Fruit fly (Drosophila melanogaster): Measurements from ENCODE around the gene CG5412.
A peak's percentile ranks its signal among the peaks of the same experiment; 100 is the strongest.

CG5412 gene

dm6 chr3R:20556281-20557113, 20.4 kb upstream of the CG5412 start:
- peak; percentile 91 for TF ChIP-seq CG33017 (tag; optimal IDR thresholded peaks at IDR 0.05)
- peak; percentile 84 for TF ChIP-seq CG7045 (GFP tag; optimal IDR thresholded peaks at IDR 0.05)
- TF ChIP-seq CG12768 (GFP tag; optimal IDR thresholded peaks at IDR 0.05): peak; percentile 88
- TF ChIP-seq bab1 (GFP tag; optimal IDR thresholded peaks at IDR 0.05): no peak
- TF ChIP-seq ovo (GFP tag; optimal IDR thresholded peaks at IDR 0.05): peak; percentile 25
- peak; percentile 84 for TF ChIP-seq CG14711 (tag; optimal IDR thresholded peaks at IDR 0.05)
- peak; percentile 70 for TF ChIP-seq Hr96 (GFP tag; optimal IDR thresholded peaks at IDR 0.05)
- peak; percentile 77 for TF ChIP-seq kay (GFP tag; ENCODE audit: borderline replicate concordance)
- peak; percentile 62 for TF ChIP-seq Clk (GFP tag; optimal IDR thresholded peaks at IDR 0.05)
- peak; percentile 90 for TF ChIP-seq cic (GFP tag; optimal IDR thresholded peaks at IDR 0.05)
- no peak for TF ChIP-seq Mnt (GFP tag; optimal IDR thresholded peaks at IDR 0.05)
- TF ChIP-seq CG11617 (GFP tag; optimal IDR thresholded peaks at IDR 0.05): peak; percentile 81
- peak; percentile 62 for TF ChIP-seq pad (GFP tag; optimal IDR thresholded peaks at IDR 0.05)
- peak; percentile 55 for TF ChIP-seq toe (GFP tag; optimal IDR thresholded peaks at IDR 0.05)
- peak; percentile 54 for TF ChIP-seq CG1620 (GFP tag; optimal IDR thresholded peaks at IDR 0.05)
- TF ChIP-seq tj (GFP tag; optimal IDR thresholded peaks at IDR 0.05): peak; percentile 42
- TF ChIP-seq Crg-1 (GFP tag; optimal IDR thresholded peaks at IDR 0.05): peak; percentile 43
- TF ChIP-seq CG7101 (tag; optimal IDR thresholded peaks at IDR 0.05): peak; percentile 86
- peak; percentile 88 for TF ChIP-seq CG5204 (GFP tag; optimal IDR thresholded peaks at IDR 0.05)
- peak in 1 of 2 experiments; percentile 23 for TF ChIP-seq cnc (optimal IDR thresholded peaks at IDR 0.05)

DNA sequence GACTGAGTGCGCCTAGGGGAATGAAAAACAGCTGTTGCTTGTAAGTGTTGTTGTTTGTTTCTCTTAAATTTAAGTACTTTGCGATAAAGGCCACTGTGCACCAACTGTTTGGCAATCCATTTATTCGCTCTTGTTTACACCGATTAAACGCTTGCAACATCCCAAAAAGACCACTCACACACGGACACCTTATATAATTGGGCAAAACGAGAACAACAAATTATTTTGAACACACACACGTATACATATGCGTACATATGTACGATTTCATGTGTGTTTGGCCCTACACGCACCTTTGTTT, 19.8 kb upstream of the CG5412 start:
- TF ChIP-seq CG12768 (GFP tag; optimal IDR thresholded peaks at IDR 0.05): no peak
- TF ChIP-seq Crg-1 (GFP tag; optimal IDR thresholded peaks at IDR 0.05): no peak
- TF ChIP-seq toe (GFP tag; optimal IDR thresholded peaks at IDR 0.05): no peak
- no peak for TF ChIP-seq bab1 (GFP tag; optimal IDR thresholded peaks at IDR 0.05)
- TF ChIP-seq CG7045 (GFP tag; optimal IDR thresholded peaks at IDR 0.05): no peak
- no peak for TF ChIP-seq cic (GFP tag; optimal IDR thresholded peaks at IDR 0.05)
- TF ChIP-seq CG5204 (GFP tag; optimal IDR thresholded peaks at IDR 0.05): no peak

DNA sequence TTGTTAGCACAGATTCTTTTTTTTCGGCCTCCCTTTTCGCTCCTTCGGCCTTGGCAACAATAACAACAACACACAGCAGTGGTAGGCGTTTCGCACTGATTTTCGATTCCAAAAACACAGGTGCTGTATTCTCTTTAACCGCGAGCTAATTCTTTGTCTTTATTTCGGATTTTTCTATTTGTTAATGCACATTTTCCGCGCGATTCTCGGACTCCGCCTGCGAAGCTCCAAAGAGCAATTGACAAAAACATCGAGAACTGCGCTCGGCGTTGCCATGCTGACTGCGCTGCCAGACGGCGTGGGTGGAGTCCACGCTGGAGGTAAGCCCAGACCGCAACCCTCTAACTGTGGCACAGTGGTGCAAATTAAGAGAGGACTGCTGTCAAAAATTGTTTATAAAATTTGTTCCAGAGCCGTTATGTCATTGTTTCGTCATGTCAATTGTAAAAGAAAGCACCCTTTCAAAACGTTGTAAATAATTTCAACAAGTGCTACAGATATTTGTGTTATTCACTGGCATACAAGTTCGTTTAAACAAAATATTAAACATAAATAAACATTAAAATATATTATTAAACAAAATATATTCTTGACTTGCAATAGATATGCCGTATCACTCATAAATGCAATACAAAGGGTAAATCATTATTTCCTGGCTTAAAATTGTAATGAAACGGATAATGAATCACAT, 19.3 kb upstream of the CG5412 start, which contains the start of the genes DPCoAC and CG5180:
Gene DPCoAC (minus strand): TSS at position 253 of the 691 bp plus-strand sequence.
Gene CG5180 (plus strand): TSS at position 516 of the 691 bp plus-strand sequence.
- TF ChIP-seq Clk (GFP tag; optimal IDR thresholded peaks at IDR 0.05) (peak; percentile 64), CG14711 (tag; optimal IDR thresholded peaks at IDR 0.05) (no peak), Crg-1 (GFP tag; optimal IDR thresholded peaks at IDR 0.05) (peak; percentile 41), CG7045 (GFP tag; optimal IDR thresholded peaks at IDR 0.05) (peak; percentile 51), tj (GFP tag; optimal IDR thresholded peaks at IDR 0.05) (peak; percentile 28), CG1620 (GFP tag; optimal IDR thresholded peaks at IDR 0.05) (peak; percentile 70), cnc (optimal IDR thresholded peaks at IDR 0.05) (no peak), CG5204 (GFP tag; optimal IDR thresholded peaks at IDR 0.05) (peak; percentile 71), CG33017 (tag; optimal IDR thresholded peaks at IDR 0.05) (peak; percentile 26), pad (GFP tag; optimal IDR thresholded peaks at IDR 0.05) (no peak), CG12768 (GFP tag; optimal IDR thresholded peaks at IDR 0.05) (peak; percentile 47), Hr96 (GFP tag; optimal IDR thresholded peaks at IDR 0.05) (peak; percentile 38), bab1 (GFP tag; optimal IDR thresholded peaks at IDR 0.05) (peak; percentile 44), ovo (GFP tag; optimal IDR thresholded peaks at IDR 0.05) (peak; percentile 64), Mnt (GFP tag; optimal IDR thresholded peaks at IDR 0.05) (peak; percentile 70), CG7101 (tag; optimal IDR thresholded peaks at IDR 0.05) (no peak), kay (GFP tag; ENCODE audit: borderline replicate concordance) (peak; percentile 2), CG11617 (GFP tag; optimal IDR thresholded peaks at IDR 0.05) (peak; percentile 74), toe (GFP tag; optimal IDR thresholded peaks at IDR 0.05) (peak; percentile 71), cic (GFP tag; optimal IDR thresholded peaks at IDR 0.05) (peak; percentile 66)

- TF ChIP-seq CG12768 (GFP tag; optimal IDR thresholded peaks at IDR 0.05): peak; percentile 2
- peak; percentile 40 for TF ChIP-seq CG7101 (tag; optimal IDR thresholded peaks at IDR 0.05)
- TF ChIP-seq bab1 (GFP tag; optimal IDR thresholded peaks at IDR 0.05): peak; percentile 8
- peak; percentile 58 for TF ChIP-seq CG1620 (GFP tag; optimal IDR thresholded peaks at IDR 0.05)
- TF ChIP-seq Hr96 (GFP tag; optimal IDR thresholded peaks at IDR 0.05): no peak
- no peak for TF ChIP-seq CG11617 (GFP tag; optimal IDR thresholded peaks at IDR 0.05)
Measured at dm6 chr3R:20558106-20558489, 18.8 kb upstream of the CG5412 start.

DNA sequence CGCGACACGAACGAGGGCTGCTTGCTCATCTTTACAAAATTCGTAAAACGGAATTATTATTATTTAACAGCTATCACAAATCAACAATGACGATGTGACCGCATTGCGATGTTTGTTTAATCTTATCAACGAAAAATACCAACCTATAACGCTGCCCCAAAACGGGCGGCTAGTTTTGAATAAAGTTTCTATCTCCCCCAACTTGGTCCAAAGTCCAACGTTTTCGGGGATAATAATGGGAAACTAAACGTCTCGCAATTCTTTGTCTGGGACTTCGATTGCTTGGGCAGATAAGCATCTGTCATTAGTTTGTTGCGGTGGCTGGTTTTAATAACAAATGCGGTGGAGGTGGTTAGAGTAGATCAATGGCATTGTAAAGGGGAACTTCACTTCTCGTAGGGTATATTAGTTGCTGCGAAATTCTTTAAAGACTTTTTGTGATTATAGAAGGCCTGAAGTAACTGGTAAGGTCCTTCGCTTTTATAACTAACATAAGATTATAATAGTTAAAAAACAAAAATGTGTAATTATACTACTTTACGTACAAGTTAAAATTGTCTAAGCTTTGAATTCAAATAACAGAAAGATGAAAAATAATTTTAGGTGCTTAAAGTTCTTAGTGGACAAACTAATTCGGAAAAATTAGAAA, 16.7 kb upstream of the CG5412 start, which contains the start of gene CG15922:
Gene CG15922 (minus strand): TSS at position 262 of the 649 bp plus-strand sequence.
- no peak for TF ChIP-seq cic (GFP tag; optimal IDR thresholded peaks at IDR 0.05)
- peak; percentile 15 for TF ChIP-seq CG1620 (GFP tag; optimal IDR thresholded peaks at IDR 0.05)
- TF ChIP-seq CG12768 (GFP tag; optimal IDR thresholded peaks at IDR 0.05): peak; percentile 27
- TF ChIP-seq Clk (GFP tag; optimal IDR thresholded peaks at IDR 0.05): no peak
- TF ChIP-seq ovo (GFP tag; optimal IDR thresholded peaks at IDR 0.05): no peak
- TF ChIP-seq kay (GFP tag; ENCODE audit: borderline replicate concordance): peak; percentile 83
- peak; percentile 5 for TF ChIP-seq CG11617 (GFP tag; optimal IDR thresholded peaks at IDR 0.05)
- peak; percentile 11 for TF ChIP-seq Hr96 (GFP tag; optimal IDR thresholded peaks at IDR 0.05)
